Fruit fly (Drosophila melanogaster) whole organism, embryonic: ENCODE data around the gene Gr93d.

ENCODE experiments used
- CG10267 ChIP-seq: fragments of 200-800 bp; sonication (Bioruptor generic); optimal IDR thresholded peaks from 2 replicates; lab custom pipeline; 2018; ENCODE audit warnings: missing biosample characterization, mild to moderate bottlenecking, missing genetic modification characterization, moderate library complexity
- CG10274 ChIP-seq: fragments of 200-800 bp; sonication (Bioruptor generic); optimal IDR thresholded peaks from 3 replicates; lab custom pipeline; 2017; ENCODE audit warnings: missing biosample characterization, mild to moderate bottlenecking, missing genetic modification characterization
- CG10321 ChIP-seq: fragments of 200-800 bp; sonication (Bioruptor generic); IDR thresholded peaks from 2 replicates; pipeline ENCODE4 v1.3.6; 2022; ENCODE audit warnings: missing biosample characterization, missing genetic modification characterization
- CG10959 ChIP-seq: fragments of 200-800 bp; sonication (Bioruptor generic); IDR thresholded peaks from 2 replicates; pipeline ENCODE4 v1.3.6; 2022; ENCODE audit warnings: missing biosample characterization, missing genetic modification characterization
- CG12659 ChIP-seq: fragments of 200-800 bp; sonication (Bioruptor generic); optimal IDR thresholded peaks from 3 replicates; lab custom pipeline; 2017; ENCODE audit warnings: mild to moderate bottlenecking, missing biosample characterization, missing genetic modification reagents, missing genetic modification characterization
- CG12942 ChIP-seq: fragments of 200-800 bp; sonication (Bioruptor generic); optimal IDR thresholded peaks from 3 replicates; lab custom pipeline; 2016; ENCODE audit warnings: missing biosample characterization, missing genetic modification characterization
- CG14441 ChIP-seq: fragments of 200-800 bp; sonication (Bioruptor generic); IDR thresholded peaks from 2 replicates; pipeline ENCODE4 v1.3.6; 2022; ENCODE audit warnings: missing biosample characterization, missing genetic modification characterization
- CG14860 ChIP-seq: fragments of 200-800 bp; sonication (Bioruptor generic); IDR thresholded peaks from 3 replicates; pipeline ENCODE4 v1.3.6; 2022; ENCODE audit warnings: missing biosample characterization, missing genetic modification characterization; ENCODE audit not compliant: partially characterized antibody
- CG1832 ChIP-seq: fragments of 200-800 bp; sonication (Bioruptor generic); optimal IDR thresholded peaks from 2 replicates; lab custom pipeline; 2017; ENCODE audit warnings: missing biosample characterization, mild to moderate bottlenecking, missing genetic modification characterization, inconsistent platforms
- CG18619 ChIP-seq: fragments of 200-800 bp; sonication (Bioruptor generic); optimal IDR thresholded peaks from 3 replicates; lab custom pipeline; 2017; ENCODE audit warnings: missing biosample characterization, mild to moderate bottlenecking, missing genetic modification characterization
- CG32532 ChIP-seq: fragments of 200-800 bp; sonication (Bioruptor generic); IDR thresholded peaks from 2 replicates; pipeline ENCODE4 v1.3.6; 2022; ENCODE audit warnings: missing biosample characterization, missing genetic modification characterization
- CG34224 ChIP-seq: fragments of 200-800 bp; sonication (Bioruptor generic); IDR thresholded peaks from 3 replicates; pipeline ENCODE4 v1.3.6; 2022; ENCODE audit warnings: missing biosample characterization, missing genetic modification characterization; ENCODE audit not compliant: partially characterized antibody
- CG34422 ChIP-seq: fragments of 200-800 bp; sonication (Bioruptor generic); IDR thresholded peaks from 3 replicates; pipeline ENCODE4 v1.3.6; 2022; ENCODE audit warnings: missing biosample characterization, missing genetic modification characterization
- CG4282 ChIP-seq: fragments of 200-800 bp; sonication (Bioruptor generic); optimal IDR thresholded peaks from 2 replicates; lab custom pipeline; 2016; ENCODE audit warnings: missing biosample characterization, missing genetic modification characterization
- CG4404 ChIP-seq: fragments of 200-800 bp; sonication (Bioruptor generic); IDR thresholded peaks from 2 replicates; pipeline ENCODE4 v1.3.6; 2022; ENCODE audit warnings: missing biosample characterization, missing genetic modification characterization
- CG5953 ChIP-seq: fragments of 200-800 bp; sonication (Bioruptor generic); IDR thresholded peaks from 2 replicates; pipeline ENCODE4 v1.3.6; 2022; ENCODE audit warnings: missing biosample characterization, missing genetic modification characterization
- CG6813 ChIP-seq: fragments of 200-800 bp; sonication (Bioruptor generic); optimal IDR thresholded peaks from 2 replicates; lab custom pipeline; 2017; ENCODE audit warnings: missing biosample characterization, missing genetic modification characterization, mild to moderate bottlenecking, moderate library complexity, missing genetic modification reagents
- CG7357 ChIP-seq: fragments of 200-800 bp; sonication (Bioruptor generic); IDR thresholded peaks from 3 replicates; pipeline ENCODE4 v1.3.6; 2022; ENCODE audit warnings: missing biosample characterization, missing genetic modification characterization
- CG8924 ChIP-seq: fragments of 200-800 bp; optimal IDR thresholded peaks from 3 replicates; lab custom pipeline; 2019; ENCODE audit warnings: missing biosample characterization, mild to moderate bottlenecking, missing genetic modification characterization, moderate library complexity
- CHES-1-like ChIP-seq: fragments of 200-800 bp; sonication (Bioruptor generic); optimal IDR thresholded peaks from 2 replicates; lab custom pipeline; 2016; ENCODE audit warnings: missing biosample characterization, missing genetic modification characterization
- Camta ChIP-seq: fragments of 200-800 bp; sonication (Bioruptor generic); optimal IDR thresholded peaks from 2 replicates; lab custom pipeline; 2016; ENCODE audit warnings: missing biosample characterization, missing genetic modification characterization
- CkIIα-i1 ChIP-seq: fragments of 200-800 bp; sonication (Bioruptor generic); IDR thresholded peaks from 2 replicates; pipeline ENCODE4 v1.3.6; 2022; ENCODE audit warnings: missing biosample characterization, missing genetic modification characterization
- CrebB ChIP-seq: fragments of 200-800 bp; sonication (Bioruptor generic); optimal IDR thresholded peaks from 3 replicates; lab custom pipeline; 2018; ENCODE audit warnings: missing biosample characterization, mild to moderate bottlenecking, missing genetic modification characterization
- Ets65A ChIP-seq: fragments of 200-800 bp; sonication (Bioruptor generic); peaks from one replicate; lab custom pipeline; 2016; ENCODE audit warnings: missing biosample characterization, missing genetic modification characterization
- MTF-1 ChIP-seq: fragments of 200-800 bp; sonication (Bioruptor generic); optimal IDR thresholded peaks from 2 replicates; lab custom pipeline; 2018; ENCODE audit warnings: missing biosample characterization, mild to moderate bottlenecking, missing genetic modification characterization, borderline replicate concordance
- Scr ChIP-seq: fragments of 200-800 bp; sonication (Bioruptor generic); IDR thresholded peaks from 2 replicates; pipeline ENCODE4 v1.3.6; 2022; ENCODE audit warnings: missing biosample characterization, missing genetic modification characterization; ENCODE audit not compliant: partially characterized antibody
- TFAM ChIP-seq: fragments of 200-800 bp; sonication (Bioruptor generic); optimal IDR thresholded peaks from 2 replicates; lab custom pipeline; 2017; ENCODE audit warnings: missing biosample characterization, missing genetic modification characterization, inconsistent platforms
- ac ChIP-seq: fragments of 200-800 bp; sonication (Bioruptor generic); optimal IDR thresholded peaks from 3 replicates; lab custom pipeline; 2017; ENCODE audit warnings: missing biosample characterization, mild to moderate bottlenecking, missing genetic modification characterization
- aop ChIP-seq: fragments of 200-800 bp; sonication (Bioruptor generic); IDR thresholded peaks from 2 replicates; pipeline ENCODE4 v1.3.6; 2022; ENCODE audit warnings: missing biosample characterization, missing genetic modification characterization
- bsh ChIP-seq, 2 experiments: fragments of 200-800 bp; sonication (Bioruptor generic); optimal IDR thresholded peaks; 2 replicates each; lab custom pipeline; 2017 to 2018; ENCODE audit warnings: mild to moderate bottlenecking in 2 of 2, missing biosample characterization in 2 of 2, missing genetic modification characterization in 2 of 2, moderate library complexity in 1 of 2
- chif ChIP-seq, 2 experiments: fragments of 200-800 bp; sonication (Bioruptor generic); optimal IDR thresholded peaks; 3 replicates each; lab custom pipeline; 2016; ENCODE audit warnings: missing biosample characterization in 2 of 2, missing genetic modification characterization in 2 of 2
- chinmo ChIP-seq: fragments of 200-800 bp; sonication (Bioruptor generic); IDR thresholded peaks from 4 replicates; pipeline ENCODE4 v1.3.6; 2022; ENCODE audit warnings: missing biosample characterization, missing genetic modification characterization; ENCODE audit not compliant: partially characterized antibody
- ftz-f1 ChIP-seq: fragments of 200-800 bp; sonication (Bioruptor generic); optimal IDR thresholded peaks from 2 replicates; lab custom pipeline; 2016; ENCODE audit warnings: missing biosample characterization, missing genetic modification characterization
- insv ChIP-seq, 2 experiments: fragments of 200-800 bp; sonication (Bioruptor generic); optimal IDR thresholded peaks; 3 replicates each; lab custom pipeline; 2016 to 2018; ENCODE audit warnings: missing biosample characterization in 2 of 2, missing genetic modification characterization in 2 of 2
- lbe ChIP-seq: fragments of 200-800 bp; sonication (Bioruptor generic); optimal IDR thresholded peaks from 2 replicates; lab custom pipeline; 2016; ENCODE audit warnings: missing biosample characterization, mild to moderate bottlenecking, missing genetic modification characterization
- nerfin-2 ChIP-seq: fragments of 200-800 bp; sonication (Bioruptor generic); IDR thresholded peaks from 2 replicates; pipeline ENCODE4 v1.3.6; 2022; ENCODE audit warnings: missing biosample characterization, missing genetic modification characterization; ENCODE audit not compliant: partially characterized antibody
- nom ChIP-seq: fragments of 200-800 bp; sonication (Bioruptor generic); optimal IDR thresholded peaks from 2 replicates; lab custom pipeline; 2017; ENCODE audit warnings: missing biosample characterization, missing genetic modification characterization, mild to moderate bottlenecking, moderate library complexity, missing genetic modification reagents
- prd ChIP-seq, 3 experiments: fragments of >200 bp in 2 of 3; fragments of 200-800 bp in 1 of 3; sonication (Bioruptor generic) in 1 of 3; optimal IDR thresholded peaks in 2 of 3; IDR thresholded peaks in 1 of 3; 2 replicates in 2 of 3; 3 replicates in 1 of 3; pipeline versions ENCODE4 v1.3.6 to Lab custom; 2017 to 2022; ENCODE audit warnings: missing biosample characterization in 1 of 3, missing genetic modification characterization in 1 of 3
- psq ChIP-seq: fragments of 200-800 bp; sonication (Bioruptor generic); optimal IDR thresholded peaks from 2 replicates; lab custom pipeline; 2017; ENCODE audit warnings: missing biosample characterization, missing genetic modification characterization
- repo ChIP-seq: fragments of 200-800 bp; sonication (Bioruptor generic); optimal IDR thresholded peaks from 2 replicates; lab custom pipeline; 2016; ENCODE audit warnings: missing biosample characterization, missing genetic modification characterization
- rib ChIP-seq: fragments of 200-800 bp; sonication (Bioruptor generic); IDR thresholded peaks from 2 replicates; pipeline ENCODE4 v1.3.6; 2022; ENCODE audit warnings: missing biosample characterization, missing genetic modification characterization
- sens ChIP-seq: fragments of 200-800 bp; sonication (Bioruptor generic); peaks from one replicate; lab custom pipeline; 2016; ENCODE audit warnings: missing biosample characterization, missing genetic modification characterization
- slbo ChIP-seq: fragments of 200-800 bp; sonication (Bioruptor generic); IDR thresholded peaks from 2 replicates; pipeline ENCODE4 v1.3.6; 2022; ENCODE audit warnings: missing biosample characterization, missing genetic modification characterization
- sr ChIP-seq: fragments of 200-800 bp; sonication (Bioruptor generic); IDR thresholded peaks from 3 replicates; pipeline ENCODE4 v1.3.6; 2022; ENCODE audit warnings: missing biosample characterization, missing genetic modification characterization
- tap ChIP-seq: fragments of 200-800 bp; optimal IDR thresholded peaks from 3 replicates; lab custom pipeline; 2019; ENCODE audit warnings: missing biosample characterization, mild to moderate bottlenecking, missing genetic modification characterization, moderate library complexity
- unc-4 ChIP-seq: fragments of 200-800 bp; sonication (Bioruptor generic); IDR thresholded peaks from 2 replicates; pipeline ENCODE4 v1.3.6; 2022; ENCODE audit warnings: missing biosample characterization, missing genetic modification characterization; ENCODE audit not compliant: partially characterized antibody
- zfh1 ChIP-seq: fragments of 200-800 bp; sonication (Bioruptor generic); IDR thresholded peaks from 3 replicates; pipeline ENCODE4 v1.3.6; 2022; ENCODE audit warnings: missing biosample characterization, missing genetic modification characterization

Gr93d gene

dm6 chr3R:21877636-21878035 lies 31.2 kb upstream of the Gr93d start, which contains the start of gene P5CDh2:
TSS of gene P5CDh2 (plus strand) at chr3R:21877936.
- TF ChIP-seq Camta (GFP tag; lab: Kevin White, UChicago) (no peak), CHES-1-like (GFP tag; lab: Kevin White, UChicago) (no peak), CG8924 (tag; lab: Kevin White, UChicago) (no peak), ac (GFP tag; lab: Kevin White, UChicago) (no peak), prd (optimal IDR thresholded peaks at IDR 0.05; lab: Kevin White, UChicago) (no peak), prd (GFP tag; IDR thresholded peaks at IDR 0.05; lab: Robert Waterston, UW) (no peak), CkIIα-i1 (GFP tag; lab: Robert Waterston, UW) (no peak), CG10274 (GFP tag; lab: Kevin White, UChicago) (no peak), CG1832 (GFP tag; lab: Kevin White, UChicago) (no peak), CG7357 (GFP tag; lab: Robert Waterston, UW) (no peak), CG34422 (GFP tag; lab: Robert Waterston, UW) (no peak), MTF-1 (no peak), CG4282 (GFP tag; lab: Kevin White, UChicago) (no peak), sr (no peak), tap (tag; lab: Kevin White, UChicago) (no peak), nerfin-2 (GFP tag; lab: Robert Waterston, UW) (no peak)

dm6 chr3R:21874982-21875466 lies 28.6 kb upstream of the Gr93d start, which contains the start of gene CG6656:
TSS of gene CG6656 (plus strand) at chr3R:21875293.
- TF ChIP-seq chif (GFP tag; optimal IDR thresholded peaks at IDR 0.05; lab: Kevin White, UChicago): no peak
- TF ChIP-seq sens (GFP tag; lab: Kevin White, UChicago): peak; percentile 79
- TF ChIP-seq CG18619 (GFP tag; lab: Kevin White, UChicago): peak; percentile 5
- peak; percentile 3 for TF ChIP-seq CG12659 (GFP tag; lab: Kevin White, UChicago)
- TF ChIP-seq psq (GFP tag; lab: Kevin White, UChicago): no peak
- TF ChIP-seq rib: peak; percentile 90
- TF ChIP-seq CG6813 (GFP tag; lab: Kevin White, UChicago): peak; percentile 1
- TF ChIP-seq CG10267 (tag; lab: Kevin White, UChicago): peak; percentile 6
- peak; percentile 42; the same call in 1 of the 2 replicates for TF ChIP-seq Scr (GFP tag; lab: Robert Waterston, UW)
- 0 out of 3 replicates have a peak, but pooled peaks have one; percentile 28 for TF ChIP-seq CG14860 (GFP tag; lab: Robert Waterston, UW)
- TF ChIP-seq ftz-f1 (GFP tag; lab: Kevin White, UChicago): peak; percentile 34
- peak; percentile 6 for TF ChIP-seq repo
- 0 out of 3 replicates have a peak, but pooled peaks have one; percentile 35 for TF ChIP-seq zfh1 (GFP tag; lab: Robert Waterston, UW)
- TF ChIP-seq CG1832 (GFP tag; lab: Kevin White, UChicago): peak; percentile 83
- TF ChIP-seq CG10321 (GFP tag; lab: Robert Waterston, UW): peak; percentile 84
- TF ChIP-seq CG4404 (GFP tag; lab: Robert Waterston, UW): no peak
- TF ChIP-seq CrebB: peak; percentile 8
- TF ChIP-seq chinmo: 0 out of 4 replicates have a peak, but pooled peaks have one; percentile 43
- peak; percentile 57; the same call in 1 of the 2 replicates for TF ChIP-seq CG32532 (GFP tag; lab: Robert Waterston, UW)
- TF ChIP-seq slbo (GFP tag; lab: Robert Waterston, UW): peak; percentile 24; the same call in 1 of the 2 replicates
- no peak for TF ChIP-seq prd (optimal IDR thresholded peaks at IDR 0.05; lab: Kevin White, UChicago)
- TF ChIP-seq prd (GFP tag; IDR thresholded peaks at IDR 0.05; lab: Robert Waterston, UW): no peak; the same call in 2 of the 3 replicates
- peak; percentile 67 for TF ChIP-seq lbe (GFP tag; lab: Kevin White, UChicago)
- peak; percentile 33 for TF ChIP-seq nom
- 0 out of 2 replicates have a peak, but pooled peaks have one; percentile 17 for TF ChIP-seq CG14441 (GFP tag; lab: Robert Waterston, UW)
- peak; percentile 25; the same call in 1 of the 3 replicates for TF ChIP-seq CG34224
- TF ChIP-seq bsh (GFP tag; optimal IDR thresholded peaks at IDR 0.05; lab: Kevin White, UChicago): peak in 1 of 2 experiments; percentile 1
- peak; percentile 28; the same call in 1 of the 2 replicates for TF ChIP-seq unc-4 (GFP tag; lab: Robert Waterston, UW)
- TF ChIP-seq sr: peak; percentile 70; the same call in 2 of the 3 replicates
- peak; percentile 68 for TF ChIP-seq Ets65A (GFP tag; lab: Kevin White, UChicago)
- peak; percentile 7; the same call in 1 of the 2 replicates for TF ChIP-seq CG5953
- TF ChIP-seq TFAM (GFP tag; lab: Kevin White, UChicago): no peak
- no peak for TF ChIP-seq CG12942 (GFP tag; lab: Kevin White, UChicago)
- TF ChIP-seq aop (GFP tag; lab: Robert Waterston, UW): no peak
- TF ChIP-seq CG10959 (GFP tag; lab: Robert Waterston, UW): no peak
- TF ChIP-seq insv (GFP tag; optimal IDR thresholded peaks at IDR 0.05; lab: Kevin White, UChicago): no peak
